Worm (Caenorhabditis elegans) whole organism, L2 larva: Measurements from ENCODE around the gene F38A5.6.

Source experiments
- C34F6.9 ChIP-seq: fragments of 150-350 bp; optimal IDR thresholded peaks from 2 replicates; lab custom pipeline; 2014; ENCODE audit warnings: missing biosample characterization, missing genetic modification characterization
- F13H6.1 ChIP-seq: sonication (generic microtip); optimal IDR thresholded peaks from 2 replicates; lab custom pipeline; 2016; ENCODE audit warnings: missing genetic modification characterization, missing compliant biosample characterization
- Y55F3AM.14 ChIP-seq: fragments of 200-800 bp; sonication (Bioruptor generic); optimal IDR thresholded peaks from 2 replicates; lab custom pipeline; 2018; ENCODE audit warnings: mild to moderate bottlenecking, missing genetic modification characterization, missing compliant biosample characterization
- ZK546.5 ChIP-seq: sonication (generic microtip); optimal IDR thresholded peaks from 2 replicates; lab custom pipeline; 2017; ENCODE audit warnings: missing biosample characterization, missing genetic modification characterization
- alr-1 ChIP-seq: fragments of 150-350 bp; optimal IDR thresholded peaks from 2 replicates; lab custom pipeline; 2014; ENCODE audit warnings: missing biosample characterization, missing genetic modification characterization
- aly-2 ChIP-seq: fragments of 150-350 bp; optimal IDR thresholded peaks from 2 replicates; lab custom pipeline; 2014; ENCODE audit warnings: missing biosample characterization, missing genetic modification characterization
- blmp-1 ChIP-seq: sonication (generic microtip); optimal IDR thresholded peaks from 2 replicates; lab custom pipeline; 2017; ENCODE audit warnings: missing genetic modification characterization, mild to moderate bottlenecking, missing compliant biosample characterization, antibody characterized with exemption, moderate library complexity; ENCODE audit not compliant: insufficient read depth
- ceh-82 ChIP-seq: fragments of 150-350 bp; optimal IDR thresholded peaks from 2 replicates; lab custom pipeline; 2014; ENCODE audit warnings: missing biosample characterization, missing genetic modification characterization
- crh-2 ChIP-seq: sonication (generic microtip); optimal IDR thresholded peaks from 2 replicates; lab custom pipeline; 2017; ENCODE audit warnings: missing biosample characterization, missing genetic modification characterization
- egl-27 ChIP-seq: sonication (generic microtip); optimal IDR thresholded peaks from 3 replicates; lab custom pipeline; 2017; ENCODE audit warnings: missing biosample characterization, missing genetic modification reagents, missing genetic modification characterization
- elt-1 ChIP-seq: fragments of 150-350 bp; optimal IDR thresholded peaks from 2 replicates; lab custom pipeline; 2014; ENCODE audit warnings: missing biosample characterization, missing genetic modification characterization
- elt-3 ChIP-seq: sonication (generic microtip); optimal IDR thresholded peaks from 2 replicates; lab custom pipeline; 2017; ENCODE audit warnings: missing biosample characterization, missing genetic modification characterization
- fos-1 ChIP-seq: fragments of 150-350 bp; optimal IDR thresholded peaks from 2 replicates; lab custom pipeline; 2014; ENCODE audit warnings: missing biosample characterization, missing genetic modification characterization
- gmeb-1 ChIP-seq: fragments of 150-350 bp; optimal IDR thresholded peaks from 2 replicates; lab custom pipeline; 2014; ENCODE audit warnings: missing biosample characterization, missing genetic modification characterization
- lin-11 ChIP-seq: fragments of 150-350 bp; sonication (generic microtip); optimal IDR thresholded peaks from 2 replicates; lab custom pipeline; 2014; ENCODE audit warnings: missing biosample characterization, missing genetic modification characterization, inconsistent platforms, mixed read lengths
- lin-13 ChIP-seq: fragments of 150-350 bp; optimal IDR thresholded peaks from 2 replicates; lab custom pipeline; 2014; ENCODE audit warnings: missing biosample characterization, missing genetic modification reagents, missing genetic modification characterization
- lsy-2 ChIP-seq, 2 experiments: fragments of 150-350 bp in 1 of 2; sonication (generic microtip) in 1 of 2; optimal IDR thresholded peaks; 2 replicates each; lab custom pipeline; 2014 to 2017; ENCODE audit warnings: missing biosample characterization in 2 of 2, missing genetic modification characterization in 2 of 2
- mab-5 ChIP-seq: fragments of 150-350 bp; optimal IDR thresholded peaks from 2 replicates; lab custom pipeline; 2014; ENCODE audit warnings: missing biosample characterization, missing genetic modification characterization
- mbf-1 ChIP-seq: sonication (generic microtip); optimal IDR thresholded peaks from 2 replicates; lab custom pipeline; 2017; ENCODE audit warnings: missing biosample characterization, missing genetic modification characterization
- mdl-1 ChIP-seq, 2 experiments: fragments of 150-350 bp in 1 of 2; sonication (generic microtip) in 1 of 2; optimal IDR thresholded peaks; 2 replicates each; lab custom pipeline; 2017; ENCODE audit warnings: missing biosample characterization in 2 of 2, missing genetic modification characterization in 2 of 2
- nhr-10 ChIP-seq: sonication (generic microtip); optimal IDR thresholded peaks from 2 replicates; lab custom pipeline; 2017; ENCODE audit warnings: missing biosample characterization, missing genetic modification characterization
- nhr-12 ChIP-seq: fragments of 150-350 bp; optimal IDR thresholded peaks from 2 replicates; lab custom pipeline; 2014; ENCODE audit warnings: missing biosample characterization, missing genetic modification characterization
- nhr-129 ChIP-seq: fragments of 150-350 bp; optimal IDR thresholded peaks from 2 replicates; lab custom pipeline; 2014; ENCODE audit warnings: missing biosample characterization, missing genetic modification characterization
- nhr-21 ChIP-seq: fragments of 150-350 bp; optimal IDR thresholded peaks from 2 replicates; lab custom pipeline; 2014; ENCODE audit warnings: missing biosample characterization, missing genetic modification characterization
- nhr-23 ChIP-seq: fragments of 150-350 bp; optimal IDR thresholded peaks from 2 replicates; lab custom pipeline; 2014; ENCODE audit warnings: missing biosample characterization, missing genetic modification reagents, missing genetic modification characterization
- nhr-237 ChIP-seq: fragments of 150-350 bp; optimal IDR thresholded peaks from 2 replicates; lab custom pipeline; 2014; ENCODE audit warnings: missing biosample characterization, missing genetic modification characterization
- nhr-25 ChIP-seq: fragments of 150-350 bp; sonication (generic microtip); optimal IDR thresholded peaks from 3 replicates; lab custom pipeline; 2014; ENCODE audit warnings: missing biosample characterization, missing genetic modification characterization
- nhr-6 ChIP-seq: fragments of 150-350 bp; optimal IDR thresholded peaks from 2 replicates; lab custom pipeline; 2014; ENCODE audit warnings: missing biosample characterization, missing genetic modification characterization
- nhr-77 ChIP-seq: fragments of 150-350 bp; optimal IDR thresholded peaks from 2 replicates; lab custom pipeline; 2014; ENCODE audit warnings: missing biosample characterization, missing genetic modification characterization
- peb-1 ChIP-seq: fragments of 150-350 bp; optimal IDR thresholded peaks from 2 replicates; lab custom pipeline; 2014; ENCODE audit warnings: missing biosample characterization, missing genetic modification characterization
- sem-4 ChIP-seq: fragments of 150-350 bp; optimal IDR thresholded peaks from 2 replicates; lab custom pipeline; 2014; ENCODE audit warnings: missing biosample characterization, missing genetic modification reagents, missing genetic modification characterization
- skn-1 ChIP-seq: sonication (generic microtip); optimal IDR thresholded peaks from 2 replicates; lab custom pipeline; 2017; ENCODE audit warnings: missing biosample characterization, missing genetic modification characterization
- sma-3 ChIP-seq: sonication (generic microtip); optimal IDR thresholded peaks from 2 replicates; lab custom pipeline; 2016; ENCODE audit warnings: missing genetic modification reagents, missing genetic modification characterization, missing compliant biosample characterization
- sma-9 ChIP-seq, 2 experiments: fragments of 150-350 bp in 1 of 2; sonication (generic microtip) in 1 of 2; optimal IDR thresholded peaks; 2 replicates each; lab custom pipeline; 2014 to 2016; ENCODE audit warnings: missing genetic modification characterization in 2 of 2, mild to moderate bottlenecking in 1 of 2, missing biosample characterization in 1 of 2, missing compliant biosample characterization in 1 of 2, missing genetic modification reagents in 1 of 2, moderate library complexity in 1 of 2
- snpc-4 ChIP-seq: fragments of 150-350 bp; optimal IDR thresholded peaks from 2 replicates; lab custom pipeline; 2014; ENCODE audit warnings: missing biosample characterization, missing genetic modification characterization
- unc-39 ChIP-seq: fragments of 150-350 bp; optimal IDR thresholded peaks from 2 replicates; lab custom pipeline; 2014; ENCODE audit warnings: missing biosample characterization, missing genetic modification characterization
- unc-55 ChIP-seq: fragments of 150-350 bp; sonication (generic microtip); optimal IDR thresholded peaks from 3 replicates; lab custom pipeline; 2014; ENCODE audit warnings: missing biosample characterization, missing genetic modification reagents, missing genetic modification characterization
- unc-62 ChIP-seq: fragments of 150-350 bp; optimal IDR thresholded peaks from 2 replicates; lab custom pipeline; 2014; ENCODE audit warnings: missing biosample characterization, missing genetic modification reagents, missing genetic modification characterization
- zag-1 ChIP-seq: fragments of 150-350 bp; optimal IDR thresholded peaks from 2 replicates; lab custom pipeline; 2014; ENCODE audit warnings: missing biosample characterization, missing genetic modification characterization
- ztf-11 ChIP-seq: sonication (generic microtip); optimal IDR thresholded peaks from 2 replicates; lab custom pipeline; 2017; ENCODE audit warnings: missing biosample characterization, missing genetic modification characterization
- ztf-4 ChIP-seq: fragments of 150-350 bp; optimal IDR thresholded peaks from 2 replicates; lab custom pipeline; 2014; ENCODE audit warnings: missing biosample characterization, missing genetic modification characterization

The F38A5.6 gene

DNA sequence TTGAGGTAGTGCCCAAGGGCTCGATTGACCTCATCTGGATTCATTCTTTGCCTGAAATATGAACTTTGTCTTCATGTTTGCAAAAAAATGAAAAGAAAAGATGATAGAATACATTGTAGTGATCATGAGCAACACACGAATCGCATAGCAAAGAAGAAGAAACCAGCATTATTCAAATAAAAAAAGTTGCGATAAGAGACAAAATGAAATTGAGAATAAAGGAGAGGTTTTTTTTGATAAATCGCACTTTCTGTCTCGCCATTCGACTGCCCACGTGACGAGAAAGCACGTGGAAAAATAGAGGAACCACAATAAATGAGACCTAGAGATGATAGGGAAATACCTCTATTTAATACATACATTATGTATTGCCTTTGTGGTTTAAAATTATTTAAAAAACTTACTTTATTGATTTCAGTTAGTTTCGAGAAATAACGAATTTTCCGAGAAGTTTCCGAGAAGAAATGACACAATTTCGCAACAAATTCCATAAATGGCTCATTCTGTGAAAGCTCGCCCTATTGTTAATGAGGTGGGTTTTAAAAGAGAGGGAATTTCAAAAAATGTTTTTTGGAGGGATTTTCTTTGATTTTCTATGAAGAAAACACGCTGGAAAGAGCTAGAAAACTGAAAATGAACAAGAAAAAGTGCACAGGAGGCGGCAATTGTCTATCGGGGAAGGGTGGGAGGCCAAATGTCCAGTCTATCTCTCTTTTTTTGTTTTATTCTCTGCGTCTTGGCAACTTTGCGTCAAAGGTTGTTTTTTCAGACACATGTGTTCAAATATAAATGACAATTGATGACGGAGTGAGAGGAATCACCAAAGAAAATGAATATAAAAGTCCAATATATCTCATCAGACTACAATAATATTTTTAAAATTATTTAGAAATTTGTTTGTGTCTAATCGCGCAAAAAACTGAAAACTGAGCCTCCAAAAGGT, 41.5 kb downstream of the F38A5.6 start, which contains the start of gene paqr-1:
Gene paqr-1, minus strand, starts transcription at position 51 of the 943 bp plus-strand sequence.
- no peak for TF ChIP-seq alr-1 (tag; lab: Kevin White, UChicago)
- TF ChIP-seq mdl-1 (tag; optimal IDR thresholded peaks at IDR 0.05; lab: Kevin White, UChicago), result peak in 1 of 2 experiments; percentile 40
- TF ChIP-seq crh-2 (tag; lab: Kevin White, UChicago), result peak; percentile 14
- peak; percentile 14 for TF ChIP-seq fos-1 (tag; lab: Kevin White, UChicago)
- peak; percentile 88 for TF ChIP-seq sma-9 (GFP tag; optimal IDR thresholded peaks at IDR 0.05; lab: Kevin White, UChicago)
- no peak for TF ChIP-seq sma-9 (tag; optimal IDR thresholded peaks at IDR 0.05; lab: Kevin White, UChicago)
- no peak for TF ChIP-seq mbf-1 (tag; lab: Kevin White, UChicago)
- peak; percentile 53 for TF ChIP-seq C34F6.9 (tag; lab: Kevin White, UChicago)
- TF ChIP-seq gmeb-1 (tag; lab: Kevin White, UChicago), result peak; percentile 36
- peak in 1 of 2 experiments; percentile 51 for TF ChIP-seq lsy-2 (tag; optimal IDR thresholded peaks at IDR 0.05; lab: Kevin White, UChicago)
- no peak for TF ChIP-seq nhr-237 (tag; lab: Kevin White, UChicago)
- peak; percentile 84 for TF ChIP-seq unc-55 (GFP tag; lab: Kevin White, UChicago)
- no peak for TF ChIP-seq unc-39 (tag; lab: Kevin White, UChicago)
- TF ChIP-seq blmp-1 (tag; lab: Kevin White, UChicago), result peak; percentile 64
- TF ChIP-seq nhr-129 (tag; lab: Kevin White, UChicago), result peak; percentile 31

DNA sequence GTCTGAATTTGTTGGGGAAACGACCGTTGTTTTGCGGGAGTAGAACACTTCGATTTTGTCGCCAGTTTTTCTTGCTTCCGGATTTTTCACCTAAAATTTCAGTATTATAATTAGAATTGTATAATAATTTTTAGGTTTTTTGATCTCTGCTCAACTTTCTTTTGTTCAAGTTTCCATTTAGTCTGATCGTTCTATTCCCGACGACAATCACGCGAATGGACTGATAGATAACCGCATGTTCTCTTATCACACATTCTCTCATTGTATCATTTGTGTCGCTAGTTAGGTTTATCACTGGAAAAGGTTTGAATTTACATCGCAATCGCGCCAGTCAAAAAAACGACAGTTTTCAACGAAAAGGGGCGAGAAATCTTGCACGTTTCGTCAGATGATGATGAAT, 42.3 kb downstream of the F38A5.6 start:
- TF ChIP-seq sma-3 (GFP tag; lab: Kevin White, UChicago) (peak; percentile 26), fos-1 (tag; lab: Kevin White, UChicago) (peak; percentile 97), lsy-2 (tag; optimal IDR thresholded peaks at IDR 0.05; lab: Kevin White, UChicago) (peak in 1 of 2 experiments; percentile 17), mbf-1 (tag; lab: Kevin White, UChicago) (no peak), gmeb-1 (tag; lab: Kevin White, UChicago) (peak; percentile 23), crh-2 (tag; lab: Kevin White, UChicago) (peak; percentile 47), nhr-21 (tag; lab: Kevin White, UChicago) (peak; percentile 15), unc-62 (no peak), nhr-129 (tag; lab: Kevin White, UChicago) (peak; percentile 7), sma-9 (GFP tag; optimal IDR thresholded peaks at IDR 0.05; lab: Kevin White, UChicago) (peak; percentile 83), sma-9 (tag; optimal IDR thresholded peaks at IDR 0.05; lab: Kevin White, UChicago) (no peak), skn-1 (tag; lab: Kevin White, UChicago) (no peak), alr-1 (tag; lab: Kevin White, UChicago) (no peak)
- TF ChIP-seq, all 48 proteins: peak for 8

DNA sequence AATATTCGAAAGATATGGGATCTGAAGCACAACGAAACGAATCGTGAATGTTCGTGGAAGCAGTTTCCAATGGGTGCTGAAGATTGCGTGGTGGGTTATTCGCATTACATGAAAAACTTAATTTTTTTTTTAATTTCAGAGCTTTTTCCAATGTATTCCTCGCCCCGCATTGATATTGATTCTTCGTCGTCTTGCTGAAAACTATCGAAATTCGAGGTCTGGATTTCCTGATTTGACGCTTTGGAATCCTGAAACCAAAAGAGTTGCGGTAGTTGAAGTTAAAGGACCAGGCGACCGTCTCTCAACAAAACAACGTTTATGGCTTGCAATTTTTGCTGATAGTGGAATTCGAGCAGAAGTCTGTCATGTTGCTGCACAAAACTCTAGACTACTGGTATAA, 45.2 kb downstream of the F38A5.6 start:
- no peak for TF ChIP-seq peb-1 (tag; lab: Kevin White, UChicago)
- no peak for TF ChIP-seq skn-1 (tag; lab: Kevin White, UChicago)
- no peak for TF ChIP-seq crh-2 (tag; lab: Kevin White, UChicago)
- TF ChIP-seq mab-5, result no peak
- no peak for TF ChIP-seq nhr-25 (tag; lab: Kevin White, UChicago)

DNA sequence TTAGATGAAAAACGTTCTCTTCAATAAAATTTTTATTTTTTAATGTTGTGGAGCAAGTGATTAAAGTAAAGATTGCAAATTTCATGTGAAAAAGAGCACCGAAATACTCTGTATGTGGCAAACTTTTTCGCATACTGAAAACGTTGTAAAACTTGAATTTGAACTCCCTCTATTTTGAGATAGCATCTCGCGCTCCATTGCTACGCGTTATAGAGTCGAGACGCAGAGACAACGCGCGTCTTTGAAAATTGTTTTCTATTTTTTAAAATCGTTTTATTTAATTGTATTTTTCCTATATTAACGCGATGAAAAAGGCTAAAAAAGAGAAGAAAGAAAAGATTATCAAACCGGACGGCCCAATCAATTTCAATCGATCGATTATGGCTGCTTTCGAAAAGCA, 48.6 kb downstream of the F38A5.6 start, which contains the start of gene fan-1:
Gene fan-1, plus strand, starts transcription at position 78 of the 400 bp plus-strand sequence.
- TF ChIP-seq sem-4 (tag; lab: Kevin White, UChicago), result peak; percentile 20
- no peak for TF ChIP-seq alr-1 (tag; lab: Kevin White, UChicago)
- peak; percentile 5 for TF ChIP-seq snpc-4
- TF ChIP-seq nhr-23, result no peak
- TF ChIP-seq crh-2 (tag; lab: Kevin White, UChicago), result peak; percentile 30
- no peak for TF ChIP-seq elt-3 (tag; lab: Kevin White, UChicago)
- no peak for TF ChIP-seq egl-27 (tag; lab: Kevin White, UChicago)
- no peak for TF ChIP-seq peb-1 (tag; lab: Kevin White, UChicago)
- TF ChIP-seq nhr-6 (tag; lab: Kevin White, UChicago), result no peak
- TF ChIP-seq sma-3 (GFP tag; lab: Kevin White, UChicago), result peak; percentile 39
- TF ChIP-seq ceh-82 (tag; lab: Kevin White, UChicago), result no peak
- no peak for TF ChIP-seq ztf-11 (tag; lab: Kevin White, UChicago)
- TF ChIP-seq zag-1 (tag; lab: Kevin White, UChicago), result no peak
- no peak for TF ChIP-seq nhr-12 (tag; lab: Kevin White, UChicago)
- no peak for TF ChIP-seq blmp-1 (tag; lab: Kevin White, UChicago)
- peak; percentile 70 for TF ChIP-seq C34F6.9 (tag; lab: Kevin White, UChicago)
- TF ChIP-seq aly-2 (tag; lab: Kevin White, UChicago), result no peak
- TF ChIP-seq nhr-10 (tag; lab: Kevin White, UChicago), result no peak
- peak; percentile 97 for TF ChIP-seq gmeb-1 (tag; lab: Kevin White, UChicago)
- TF ChIP-seq elt-1 (tag; lab: Kevin White, UChicago), result no peak
- TF ChIP-seq nhr-129 (tag; lab: Kevin White, UChicago), result peak; percentile 56
- peak; percentile 38 for TF ChIP-seq F13H6.1
- TF ChIP-seq ztf-4 (tag; lab: Kevin White, UChicago), result no peak
- no peak for TF ChIP-seq nhr-77 (tag; lab: Kevin White, UChicago)
- peak; percentile 69 for TF ChIP-seq lin-13 (GFP tag; lab: Kevin White, UChicago)
- peak; percentile 23 for TF ChIP-seq nhr-21 (tag; lab: Kevin White, UChicago)
- no peak for TF ChIP-seq mdl-1 (tag; optimal IDR thresholded peaks at IDR 0.05; lab: Kevin White, UChicago)
- no peak for TF ChIP-seq skn-1 (tag; lab: Kevin White, UChicago)
- no peak for TF ChIP-seq lin-11
- no peak for TF ChIP-seq ZK546.5
- TF ChIP-seq Y55F3AM.14 (GFP tag; lab: Kevin White, UChicago), result no peak
